Fruit fly (Drosophila melanogaster): ENCODE measurements around the gene DNAlig3.

Gene DNAlig3

dm6 chr3R:12451376-12451775 is 49.7 kb upstream of the DNAlig3 start (continued):
- TF ChIP-seq NC2β (GFP tag; optimal IDR thresholded peaks at IDR 0.05) (no peak), CG11695 (GFP tag; IDR thresholded peaks at IDR 0.05) (no peak), org-1 (GFP tag; optimal IDR thresholded peaks at IDR 0.05) (no peak), Xrp1 (GFP tag; IDR thresholded peaks at IDR 0.05) (peak; percentile 45), cwo (GFP tag; optimal IDR thresholded peaks at IDR 0.05) (no peak), dimm (GFP tag; IDR thresholded peaks at IDR 0.05) (no peak), tio (GFP tag; optimal IDR thresholded peaks at IDR 0.05) (no peak), E2f1 (GFP tag; IDR thresholded peaks at IDR 0.05) (no peak), dm (GFP tag; optimal IDR thresholded peaks at IDR 0.05) (no peak), Trl (optimal IDR thresholded peaks at IDR 0.05) (no peak), Trl (GFP tag; optimal IDR thresholded peaks at IDR 0.05) (peak; percentile 0), bbx (GFP tag; IDR thresholded peaks at IDR 0.05; ENCODE audit: partially characterized antibody) (no peak), bsh (GFP tag; optimal IDR thresholded peaks at IDR 0.05) (peak in 1 of 2 experiments; percentile 38), Aef1 (GFP tag; IDR thresholded peaks at IDR 0.05) (no peak), CG13894 (tag; optimal IDR thresholded peaks at IDR 0.05) (no peak), h (optimal IDR thresholded peaks at IDR 0.05) (no peak), CG5180 (GFP tag; optimal IDR thresholded peaks at IDR 0.05) (no peak), Scr (GFP tag; IDR thresholded peaks at IDR 0.05; ENCODE audit: partially characterized antibody) (no peak), HLH3B (GFP tag; IDR thresholded peaks at IDR 0.05) (peak; percentile 42; the same call in 1 of the 2 replicates), CG2129 (GFP tag; IDR thresholded peaks at IDR 0.05; ENCODE audit: partially characterized antibody) (no peak), CG8765 (GFP tag; IDR thresholded peaks at IDR 0.05) (no peak), Dref (GFP tag; IDR thresholded peaks at IDR 0.05) (no peak), CG7357 (GFP tag; IDR thresholded peaks at IDR 0.05) (0 out of 3 replicates have a peak, but pooled peaks have one; percentile 7), Dfd (GFP tag; optimal IDR thresholded peaks at IDR 0.05) (no peak), BtbVII (GFP tag; optimal IDR thresholded peaks at IDR 0.05) (peak; percentile 13), Hr3 (GFP tag; optimal IDR thresholded peaks at IDR 0.05) (peak; percentile 18), Dbx (GFP tag; IDR thresholded peaks at IDR 0.05) (no peak), B-H1 (GFP tag; IDR thresholded peaks at IDR 0.05) (peak; percentile 22; the same call in 1 of the 3 replicates), twi (tag; optimal IDR thresholded peaks at IDR 0.05) (no peak), CG34422 (GFP tag; IDR thresholded peaks at IDR 0.05) (no peak), pzg (GFP tag; optimal IDR thresholded peaks at IDR 0.05) (no peak), Nf-YC (tag; optimal IDR thresholded peaks at IDR 0.05) (no peak), Mrtf (GFP tag; IDR thresholded peaks at IDR 0.05) (no peak), Gug (GFP tag; IDR thresholded peaks at IDR 0.05) (no peak), CG17328 (GFP tag; IDR thresholded peaks at IDR 0.05) (peak; percentile 47; the same call in 1 of the 2 replicates), ham (GFP tag; IDR thresholded peaks at IDR 0.05) (no peak), CG4617 (GFP tag; optimal IDR thresholded peaks at IDR 0.05; ENCODE audit: borderline replicate concordance) (no peak), CG7745 (tag; optimal IDR thresholded peaks at IDR 0.05) (no peak), CG7928 (GFP tag; optimal IDR thresholded peaks at IDR 0.05) (no peak), shn (GFP tag; optimal IDR thresholded peaks at IDR 0.05) (no peak), kah (GFP tag; optimal IDR thresholded peaks at IDR 0.05) (no peak), Elba2 (GFP tag; optimal IDR thresholded peaks at IDR 0.05) (no peak), ftz-f1 (GFP tag; optimal IDR thresholded peaks at IDR 0.05) (no peak), danr (GFP tag; IDR thresholded peaks at IDR 0.05) (no peak), CG8089 (GFP tag; optimal IDR thresholded peaks at IDR 0.05) (no peak), schlank (tag; optimal IDR thresholded peaks at IDR 0.05) (no peak), Chrac-16 (GFP tag; optimal IDR thresholded peaks at IDR 0.05) (no peak), D19B (GFP tag; optimal IDR thresholded peaks at IDR 0.05) (no peak), Eip74EF (GFP tag; optimal IDR thresholded peaks at IDR 0.05) (no peak), sens (GFP tag) (peak; percentile 77), CkIIα-i1 (GFP tag; IDR thresholded peaks at IDR 0.05) (no peak), CG13296 (GFP tag; optimal IDR thresholded peaks at IDR 0.05) (peak; percentile 12), CG3407 (GFP tag; optimal IDR thresholded peaks at IDR 0.05) (no peak)

Data from whole organism, embryonic.